Worm (Caenorhabditis elegans) whole organism, mixed stage, embryonic: ENCODE measurements around the gene T23F2.5.

Source experiments
- elt-3 ChIP-seq: fragments of 150-350 bp; optimal IDR thresholded peaks from 2 replicates; lab custom pipeline; 2014; ENCODE audit warnings: missing biosample characterization, missing genetic modification characterization
- lsy-2 ChIP-seq: fragments of 150-350 bp; optimal IDR thresholded peaks from 2 replicates; lab custom pipeline; 2014; ENCODE audit warnings: missing biosample characterization, missing genetic modification characterization
- nhr-2 ChIP-seq: fragments of 150-350 bp; optimal IDR thresholded peaks from 2 replicates; lab custom pipeline; 2014; ENCODE audit warnings: missing biosample characterization, missing genetic modification characterization
- unc-62 ChIP-seq: fragments of 150-350 bp; optimal IDR thresholded peaks from 2 replicates; lab custom pipeline; 2014; ENCODE audit warnings: missing biosample characterization, missing genetic modification reagents, missing genetic modification characterization
- ztf-11 ChIP-seq: fragments of 150-350 bp; optimal IDR thresholded peaks from 2 replicates; lab custom pipeline; 2014; ENCODE audit warnings: missing biosample characterization, missing genetic modification characterization

- TF ChIP-seq nhr-2 (tag; lab: Kevin White, UChicago), result no peak
- no peak for TF ChIP-seq elt-3 (tag; lab: Kevin White, UChicago)
- TF ChIP-seq ztf-11 (tag; lab: Kevin White, UChicago), result no peak
- no peak for TF ChIP-seq lsy-2 (tag; lab: Kevin White, UChicago)
- TF ChIP-seq unc-62 (GFP tag; lab: Kevin White, UChicago), result no peak
Measured at ce11 chrX:5476357-5476756, 40.6 kb downstream of the T23F2.5 start.
